Fruit fly (Drosophila melanogaster) whole organism, wandering third instar larva: ENCODE measurements around the gene CG34456.

Source experiments
- Abd-B ChIP-seq: fragments of >200 bp; optimal IDR thresholded peaks from 2 replicates; lab custom pipeline; 2017; ENCODE audit warnings: missing biosample characterization, missing genetic modification characterization
- CG32264 ChIP-seq: fragments of 200-800 bp; sonication (Bioruptor generic); optimal IDR thresholded peaks from 2 replicates; lab custom pipeline; 2016; ENCODE audit warnings: missing biosample characterization, missing genetic modification characterization
- CG9705 ChIP-seq: fragments of 200-800 bp; sonication (Bioruptor generic); optimal IDR thresholded peaks from 2 replicates; lab custom pipeline; 2018; ENCODE audit warnings: missing biosample characterization, mild to moderate bottlenecking, missing genetic modification characterization
- CrebA ChIP-seq: fragments of 200-800 bp; sonication (Bioruptor generic); optimal IDR thresholded peaks from 2 replicates; lab custom pipeline; 2016; ENCODE audit warnings: missing biosample characterization, mild to moderate bottlenecking, missing genetic modification characterization, borderline replicate concordance
- Dfd ChIP-seq: fragments of >200 bp; optimal IDR thresholded peaks from 2 replicates; lab custom pipeline; 2017; ENCODE audit warnings: missing biosample characterization, missing genetic modification characterization
- Dif ChIP-seq: fragments of 200-275, 200-300 bp; sonication (Bioruptor generic); optimal IDR thresholded peaks from 2 replicates; lab custom pipeline; 2018; ENCODE audit warnings: missing biosample characterization, missing genetic modification characterization; ENCODE audit not compliant: partially characterized antibody
- GATAd ChIP-seq: sonication (Bioruptor generic); optimal IDR thresholded peaks from 2 replicates; lab custom pipeline; 2016; ENCODE audit warnings: missing biosample characterization, missing genetic modification characterization
- HLH106 ChIP-seq: fragments of 200-800 bp; optimal IDR thresholded peaks from 3 replicates; lab custom pipeline; 2019; ENCODE audit warnings: missing biosample characterization, mild to moderate bottlenecking, missing genetic modification characterization, moderate library complexity
- Hnf4 ChIP-seq: fragments of 200-800 bp; sonication (Bioruptor generic); optimal IDR thresholded peaks from 2 replicates; lab custom pipeline; 2016; ENCODE audit warnings: missing biosample characterization, mild to moderate bottlenecking, missing genetic modification characterization
- Hr78 ChIP-seq: fragments of >200 bp; optimal IDR thresholded peaks from 2 replicates; lab custom pipeline; 2017; ENCODE audit warnings: missing biosample characterization, missing genetic modification characterization
- Hr83 ChIP-seq: fragments of 200-300 bp; sonication (Bioruptor generic); optimal IDR thresholded peaks from 2 replicates; lab custom pipeline; 2016; ENCODE audit warnings: missing biosample characterization, mild to moderate bottlenecking, missing genetic modification characterization, moderate library complexity; ENCODE audit not compliant: poor library complexity, severe bottlenecking
- Jra ChIP-seq: sonication (Bioruptor generic); optimal IDR thresholded peaks from 2 replicates; lab custom pipeline; 2016; ENCODE audit warnings: missing biosample characterization, missing genetic modification characterization
- Mio ChIP-seq: sonication (Bioruptor generic); optimal IDR thresholded peaks from 2 replicates; lab custom pipeline; 2016; ENCODE audit warnings: missing biosample characterization, missing genetic modification characterization
- Myc ChIP-seq: fragments of >200 bp; optimal IDR thresholded peaks from 2 replicates; lab custom pipeline; 2017
- N ChIP-seq: fragments of >200 bp; optimal IDR thresholded peaks from 2 replicates; lab custom pipeline; 2018; ENCODE audit warnings: missing biosample characterization, missing external identifiers, missing genetic modification characterization
- OdsH ChIP-seq: fragments of 200-800 bp; sonication (Bioruptor generic); optimal IDR thresholded peaks from 2 replicates; lab custom pipeline; 2016; ENCODE audit warnings: missing biosample characterization, mild to moderate bottlenecking, missing genetic modification characterization
- Rel ChIP-seq, 2 experiments: fragments of 200-800 bp; sonication (Bioruptor generic) in 1 of 2; optimal IDR thresholded peaks; 2 replicates in 1 of 2; 3 replicates in 1 of 2; lab custom pipeline; 2016 to 2019; ENCODE audit warnings: mild to moderate bottlenecking in 2 of 2, missing biosample characterization in 2 of 2, missing genetic modification characterization in 2 of 2, moderate library complexity in 1 of 2
- Sp1 ChIP-seq: fragments of 200-800 bp; sonication (Bioruptor generic); optimal IDR thresholded peaks from 3 replicates; lab custom pipeline; 2019; ENCODE audit warnings: missing biosample characterization, mild to moderate bottlenecking, missing genetic modification characterization, moderate library complexity
- Vsx2 ChIP-seq: fragments of 200-300, 225-300 bp; sonication (Bioruptor generic); optimal IDR thresholded peaks from 2 replicates; lab custom pipeline; 2018; ENCODE audit warnings: missing biosample characterization, missing genetic modification characterization; ENCODE audit not compliant: partially characterized antibody
- br ChIP-seq: fragments of 200-800 bp; sonication (Bioruptor generic); optimal IDR thresholded peaks from 2 replicates; lab custom pipeline; 2016; ENCODE audit warnings: missing biosample characterization, missing genetic modification characterization
- brk ChIP-seq: fragments of 200-800 bp; sonication (Bioruptor generic); optimal IDR thresholded peaks from 2 replicates; lab custom pipeline; 2016; ENCODE audit warnings: missing biosample characterization, mild to moderate bottlenecking, missing genetic modification characterization
- dl ChIP-seq, 2 experiments: fragments of 175-275, 200-275 bp in 1 of 2; fragments of 200-275 bp in 1 of 2; sonication (Bioruptor generic); optimal IDR thresholded peaks; lab custom pipeline; 2018; ENCODE audit warnings: mild to moderate bottlenecking in 2 of 2, missing biosample characterization in 2 of 2, missing genetic modification characterization in 2 of 2, moderate library complexity in 2 of 2; ENCODE audit not compliant: partially characterized antibody in 2 of 2, insufficient read depth in 1 of 2
- dmrt93B ChIP-seq: fragments of 200-800 bp; sonication (Bioruptor generic); optimal IDR thresholded peaks from 2 replicates; lab custom pipeline; 2018; ENCODE audit warnings: missing biosample characterization, mild to moderate bottlenecking, missing genetic modification characterization
- dsf ChIP-seq: sonication (Bioruptor generic); optimal IDR thresholded peaks from 2 replicates; lab custom pipeline; 2016; ENCODE audit warnings: missing biosample characterization, missing genetic modification characterization, borderline replicate concordance
- ey ChIP-seq: fragments of 200-800 bp; sonication (Bioruptor generic); optimal IDR thresholded peaks from 2 replicates; lab custom pipeline; 2016; ENCODE audit warnings: missing biosample characterization, missing genetic modification characterization
- foxo ChIP-seq, 2 experiments: fragments of 200-800 bp; sonication (Bioruptor generic); optimal IDR thresholded peaks; 2 replicates in 1 of 2; 3 replicates in 1 of 2; lab custom pipeline; 2016 to 2017; ENCODE audit warnings: missing biosample characterization in 2 of 2, missing genetic modification characterization in 2 of 2
- fru ChIP-seq: fragments of 200-800 bp; sonication (Bioruptor generic); optimal IDR thresholded peaks from 3 replicates; lab custom pipeline; 2016; ENCODE audit warnings: missing biosample characterization, mild to moderate bottlenecking, missing genetic modification characterization
- h ChIP-seq: fragments of 200-800 bp; sonication (Bioruptor generic); optimal IDR thresholded peaks from 3 replicates; lab custom pipeline; 2016; ENCODE audit warnings: missing biosample characterization, mild to moderate bottlenecking, missing genetic modification characterization
- jim ChIP-seq: fragments of 175-275, 200-325 bp; sonication (Bioruptor generic); optimal IDR thresholded peaks from 2 replicates; lab custom pipeline; 2016; ENCODE audit warnings: missing biosample characterization, mild to moderate bottlenecking, missing genetic modification characterization
- lola ChIP-seq: fragments of >200 bp; optimal IDR thresholded peaks from 2 replicates; lab custom pipeline; 2017; ENCODE audit warnings: missing biosample characterization, missing genetic modification characterization
- pan ChIP-seq: fragments of >200 bp; optimal IDR thresholded peaks from 2 replicates; lab custom pipeline; 2017
- psq ChIP-seq: fragments of 200-800 bp; sonication (Bioruptor generic); optimal IDR thresholded peaks from 3 replicates; lab custom pipeline; 2017; ENCODE audit warnings: missing biosample characterization, mild to moderate bottlenecking, missing genetic modification characterization, moderate library complexity
- rgr ChIP-seq: fragments of 200-800 bp; sonication (Bioruptor generic); optimal IDR thresholded peaks from 3 replicates; lab custom pipeline; 2016; ENCODE audit warnings: missing biosample characterization, mild to moderate bottlenecking, missing genetic modification characterization
- sage ChIP-seq: fragments of 200-800 bp; sonication (Bioruptor generic); optimal IDR thresholded peaks from 2 replicates; lab custom pipeline; 2016; ENCODE audit warnings: missing biosample characterization, mild to moderate bottlenecking, missing genetic modification characterization
- sv ChIP-seq: fragments of 200-800 bp; sonication (Bioruptor generic); optimal IDR thresholded peaks from 3 replicates; lab custom pipeline; 2016; ENCODE audit warnings: missing biosample characterization, missing genetic modification characterization
- tai ChIP-seq: sonication (Bioruptor generic); optimal IDR thresholded peaks from 2 replicates; lab custom pipeline; 2016; ENCODE audit warnings: missing biosample characterization, missing genetic modification characterization
- usp ChIP-seq: fragments of >200 bp; optimal IDR thresholded peaks from 2 replicates; lab custom pipeline; 2017; ENCODE audit warnings: missing biosample characterization, missing genetic modification characterization
- woc ChIP-seq: sonication (Bioruptor generic); optimal IDR thresholded peaks from 2 replicates; lab custom pipeline; 2016; ENCODE audit warnings: missing biosample characterization, mild to moderate bottlenecking, missing genetic modification characterization

The CG34456 gene

DNA sequence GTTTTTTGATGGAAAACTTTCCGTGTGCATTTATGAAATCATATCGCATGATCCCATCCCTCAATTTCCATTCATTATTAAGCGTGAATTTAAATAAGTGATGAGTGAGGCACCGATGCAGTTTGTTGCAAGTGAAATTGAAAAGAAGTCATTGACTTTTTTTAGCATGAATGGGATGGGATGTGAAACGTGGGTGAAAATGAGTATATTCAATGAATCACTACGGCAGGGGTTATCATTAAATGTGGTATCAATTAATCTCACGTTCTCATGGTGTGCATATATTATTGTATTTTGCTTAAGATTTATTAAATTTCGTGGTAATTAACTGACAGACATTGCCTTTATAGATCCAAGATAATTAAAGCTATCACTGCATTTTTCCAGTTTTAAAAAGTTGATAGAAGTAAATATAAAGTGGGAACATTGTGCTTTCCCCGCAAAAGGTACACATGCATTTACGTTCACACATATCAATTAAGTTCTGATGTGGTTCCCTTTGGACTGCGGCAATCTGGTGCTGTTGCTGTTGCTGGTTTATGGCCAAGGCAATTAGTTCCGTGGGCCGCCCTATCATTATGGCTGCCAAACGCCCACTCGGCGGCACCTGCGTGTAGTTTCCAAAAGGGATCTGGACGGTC lies 29.6 kb downstream of the CG34456 start:
- TF ChIP-seq Mio (no peak), brk (GFP tag; lab: Kevin White, UChicago) (no peak), pan (lab: Kevin White, UChicago) (no peak), GATAd (GFP tag; lab: Kevin White, UChicago) (no peak), Rel (GFP tag; optimal IDR thresholded peaks at IDR 0.05; lab: Kevin White, UChicago) (no peak), Rel (tag; optimal IDR thresholded peaks at IDR 0.05; lab: Kevin White, UChicago) (peak; percentile 87)

- TF ChIP-seq Rel (GFP tag; optimal IDR thresholded peaks at IDR 0.05; lab: Kevin White, UChicago) = no peak
- TF ChIP-seq Rel (tag; optimal IDR thresholded peaks at IDR 0.05; lab: Kevin White, UChicago) = peak; percentile 98
- no peak for TF ChIP-seq rgr (GFP tag; lab: Kevin White, UChicago)
- TF ChIP-seq Myc (lab: Kevin White, UChicago) = no peak
These were observed 34.1 kb downstream of the CG34456 start for dm6 chr3L:9396038-9396437.

- TF ChIP-seq psq (GFP tag; lab: Kevin White, UChicago) (peak; percentile 76), Dfd (peak; percentile 8), sage (no peak)
These were observed 34.8 kb downstream of the CG34456 start for dm6 chr3L:9396704-9397103.

dm6 chr3L:9397156-9397555 lies 35.2 kb downstream of the CG34456 start:
- peak; percentile 20 for TF ChIP-seq ey (GFP tag; lab: Kevin White, UChicago)
- no peak for TF ChIP-seq dsf (GFP tag; lab: Kevin White, UChicago)
- no peak for TF ChIP-seq Myc (lab: Kevin White, UChicago)
- no peak for TF ChIP-seq CrebA
- TF ChIP-seq dmrt93B = no peak
- TF ChIP-seq foxo (GFP tag; optimal IDR thresholded peaks at IDR 0.05; lab: Kevin White, UChicago) = peak in 1 of 2 experiments; percentile 51
- TF ChIP-seq lola (GFP tag; lab: Kevin White, UChicago) = no peak
- TF ChIP-seq HLH106 (tag; lab: Kevin White, UChicago) = peak; percentile 11
- TF ChIP-seq CG9705 (GFP tag; lab: Kevin White, UChicago) = no peak
- TF ChIP-seq h (GFP tag; lab: Kevin White, UChicago) = peak; percentile 75
- TF ChIP-seq pan (lab: Kevin White, UChicago) = no peak
- TF ChIP-seq Vsx2 = no peak
- TF ChIP-seq sv (GFP tag; lab: Kevin White, UChicago) = no peak
- peak; percentile 40 for TF ChIP-seq Hnf4 (GFP tag; lab: Kevin White, UChicago)
- TF ChIP-seq OdsH = peak; percentile 55
- TF ChIP-seq jim (GFP tag; lab: Kevin White, UChicago) = no peak
- peak; percentile 97 for TF ChIP-seq Hr83 (GFP tag; lab: Kevin White, UChicago)
- no peak for TF ChIP-seq N (GFP tag; lab: Kevin White, UChicago)
- TF ChIP-seq Abd-B = no peak
- TF ChIP-seq tai = peak; percentile 69
- TF ChIP-seq psq (GFP tag; lab: Kevin White, UChicago) = no peak
- no peak for TF ChIP-seq usp (GFP tag; lab: Kevin White, UChicago)
- peak; percentile 46 for TF ChIP-seq CG32264 (GFP tag; lab: Kevin White, UChicago)
- TF ChIP-seq fru (GFP tag; lab: Kevin White, UChicago) = peak; percentile 20
- no peak for TF ChIP-seq Dif
- no peak for TF ChIP-seq Mio
- TF ChIP-seq Sp1 (GFP tag; lab: Kevin White, UChicago) = peak; percentile 38
- TF ChIP-seq rgr (GFP tag; lab: Kevin White, UChicago) = peak; percentile 68
- peak; percentile 23 for TF ChIP-seq brk (GFP tag; lab: Kevin White, UChicago)
- peak; percentile 38 for TF ChIP-seq Jra (GFP tag; lab: Kevin White, UChicago)
- TF ChIP-seq dl (GFP tag; optimal IDR thresholded peaks at IDR 0.05; lab: Kevin White, UChicago; ENCODE audit: insufficient read depth in 1 of 2, partially characterized antibody in 2 of 2) = no peak
- no peak for TF ChIP-seq Hr78
- TF ChIP-seq Rel (GFP tag; optimal IDR thresholded peaks at IDR 0.05; lab: Kevin White, UChicago) = peak; percentile 19
- peak; percentile 84 for TF ChIP-seq Rel (tag; optimal IDR thresholded peaks at IDR 0.05; lab: Kevin White, UChicago)
- TF ChIP-seq sage = no peak
- TF ChIP-seq br (GFP tag; lab: Kevin White, UChicago) = peak; percentile 43
- TF ChIP-seq GATAd (GFP tag; lab: Kevin White, UChicago) = peak; percentile 8
- no peak for TF ChIP-seq woc (GFP tag; lab: Kevin White, UChicago)
- TF ChIP-seq Dfd = no peak
